Worm (Caenorhabditis elegans): ENCODE data around the gene cpr-4.

The cpr-4 gene

DNA sequence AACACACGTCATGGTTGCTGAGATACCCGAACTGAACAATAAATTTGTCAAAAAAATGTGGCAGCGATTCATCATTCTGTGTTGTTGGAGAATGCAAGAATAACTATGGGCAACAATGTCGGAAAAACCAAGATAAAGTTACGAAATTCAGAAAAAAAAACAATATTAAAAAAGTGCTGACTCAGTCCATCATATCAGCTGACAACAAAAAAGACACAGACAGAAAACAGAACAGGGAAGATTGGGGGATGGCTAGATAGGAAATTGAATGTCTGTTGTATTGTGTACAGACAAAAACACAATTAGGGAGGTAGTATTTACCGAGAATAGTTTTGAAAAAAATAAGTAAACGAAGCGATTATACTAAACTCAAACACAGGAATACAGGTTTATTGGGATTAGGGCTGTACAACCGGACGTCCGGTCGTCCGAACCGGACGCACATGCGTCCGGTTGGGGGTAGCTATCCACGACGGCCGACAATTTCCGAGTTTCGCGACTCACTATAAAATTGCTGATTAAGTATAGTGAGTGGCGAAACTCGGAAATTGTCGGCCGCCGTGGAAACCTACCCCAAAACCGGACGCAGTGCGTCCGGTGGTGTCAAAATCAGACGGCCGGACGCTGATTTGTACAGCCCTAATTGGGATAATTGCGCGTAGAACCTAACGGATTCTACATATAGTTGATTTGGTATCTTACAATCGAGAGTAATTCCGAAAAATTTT lies 43.2 kb downstream of the cpr-4 start (continued):
- TF ChIP-seq pha-4 (GFP tag; IDR thresholded peaks at IDR 0.05), result no peak
- no peak for TF ChIP-seq pha-4 (tag; optimal IDR thresholded peaks at IDR 0.05)
- no peak for TF ChIP-seq dpl-1 (GFP tag; optimal IDR thresholded peaks at IDR 0.05)
- no peak for TF ChIP-seq F26F4.8 (GFP tag; conservative IDR thresholded peaks at IDR 0.05)
- TF ChIP-seq hlh-11 (tag; optimal IDR thresholded peaks at IDR 0.05), result peak; percentile 14
- TF ChIP-seq spr-1 (tag; optimal IDR thresholded peaks at IDR 0.05), result no peak
- TF ChIP-seq nhr-76 (tag; optimal IDR thresholded peaks at IDR 0.05), result no peak
- no peak for TF ChIP-seq ZK546.5 (tag; optimal IDR thresholded peaks at IDR 0.05)
- no peak for TF ChIP-seq daf-12 (tag; optimal IDR thresholded peaks at IDR 0.05)
- no peak for TF ChIP-seq nhr-6 (tag; optimal IDR thresholded peaks at IDR 0.05)
- no peak for TF ChIP-seq zag-1 (tag; optimal IDR thresholded peaks at IDR 0.05)
- peak; percentile 40 for TF ChIP-seq snpc-4 (tag; optimal IDR thresholded peaks at IDR 0.05)
- no peak for TF ChIP-seq ctbp-1 (GFP tag; IDR thresholded peaks at IDR 0.05)
- no peak for TF ChIP-seq ztf-11 (tag; optimal IDR thresholded peaks at IDR 0.05)
- no peak for TF ChIP-seq spr-3 (GFP tag; optimal IDR thresholded peaks at IDR 0.05)
- no peak for TF ChIP-seq D1046.2 (GFP tag; IDR thresholded peaks at IDR 0.05)
- TF ChIP-seq rbr-2 (tag; optimal IDR thresholded peaks at IDR 0.05), result no peak
- TF ChIP-seq nhr-28 (tag; optimal IDR thresholded peaks at IDR 0.05), result peak; percentile 22
- TF ChIP-seq dmd-8 (GFP tag; IDR thresholded peaks at IDR 0.05), result no peak
- no peak for TF ChIP-seq zip-11 (GFP tag; IDR thresholded peaks at IDR 0.05)
- TF ChIP-seq zfp-2 (tag; optimal IDR thresholded peaks at IDR 0.05), result no peak
- no peak for TF ChIP-seq nhr-48 (tag; optimal IDR thresholded peaks at IDR 0.05)
- TF ChIP-seq R02D3.7 (tag; optimal IDR thresholded peaks at IDR 0.05), result no peak
- TF ChIP-seq dve-1 (tag; optimal IDR thresholded peaks at IDR 0.05; ENCODE audit: insufficient read depth), result peak; percentile 59
- TF ChIP-seq pqm-1 (tag; optimal IDR thresholded peaks at IDR 0.05), result no peak
- peak; percentile 1 for TF ChIP-seq mes-2 (tag; optimal IDR thresholded peaks at IDR 0.05; ENCODE audit: poor library complexity, severe bottlenecking)
- no peak for TF ChIP-seq daf-16 (GFP tag; optimal IDR thresholded peaks at IDR 0.05)
- TF ChIP-seq daf-16 (tag; optimal IDR thresholded peaks at IDR 0.05), result peak; percentile 72

DNA sequence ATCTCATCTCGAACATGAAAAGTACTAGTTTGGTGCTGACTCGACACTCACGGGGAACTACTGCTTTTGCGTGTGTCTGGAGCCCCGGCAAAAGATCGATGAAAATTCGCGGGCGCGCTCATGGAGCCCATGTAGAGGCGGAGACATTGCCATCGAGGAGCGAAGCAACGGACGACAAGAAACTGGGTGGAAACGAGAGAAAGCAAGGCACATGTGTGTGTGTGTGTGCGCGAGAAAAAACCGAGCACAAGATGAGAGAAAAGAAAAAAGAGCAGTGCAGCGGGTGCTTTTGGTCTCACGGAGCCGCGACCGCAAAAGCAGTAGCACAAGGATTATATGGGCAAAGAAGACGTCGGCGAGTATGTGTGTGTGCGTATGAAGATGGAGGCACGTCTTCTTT lies 44.3 kb downstream of the cpr-4 start:
- TF ChIP-seq gei-8 (GFP tag; optimal IDR thresholded peaks at IDR 0.05), result no peak
- TF ChIP-seq nhr-11 (tag; optimal IDR thresholded peaks at IDR 0.05), result no peak
- no peak for TF ChIP-seq T20F7.1 (GFP tag; optimal IDR thresholded peaks at IDR 0.05)
- TF ChIP-seq nhr-6 (tag; optimal IDR thresholded peaks at IDR 0.05), result no peak
- no peak for TF ChIP-seq daf-16 (GFP tag; optimal IDR thresholded peaks at IDR 0.05)
- TF ChIP-seq daf-16 (tag; optimal IDR thresholded peaks at IDR 0.05), result no peak
- no peak for TF ChIP-seq jun-1 (tag; optimal IDR thresholded peaks at IDR 0.05)
- no peak for TF ChIP-seq mxl-2 (GFP tag; conservative IDR thresholded peaks at IDR 0.05)
- TF ChIP-seq dmd-9 (GFP tag; IDR thresholded peaks at IDR 0.05), result no peak
- peak; percentile 85 for TF ChIP-seq aha-1 (tag)
- TF ChIP-seq F26F4.8 (GFP tag; conservative IDR thresholded peaks at IDR 0.05), result no peak
- no peak for TF ChIP-seq dve-1 (tag; optimal IDR thresholded peaks at IDR 0.05; ENCODE audit: insufficient read depth)
- no peak for TF ChIP-seq egl-27 (tag; optimal IDR thresholded peaks at IDR 0.05)
- no peak for TF ChIP-seq cey-2 (tag; optimal IDR thresholded peaks at IDR 0.05; ENCODE audit: borderline replicate concordance, insufficient read depth)
- no peak for TF ChIP-seq D1046.2 (GFP tag; IDR thresholded peaks at IDR 0.05)
- TF ChIP-seq unc-62 (GFP tag; optimal IDR thresholded peaks at IDR 0.05 in 1 of 2), result no peak
- TF ChIP-seq unc-62 (tag; optimal IDR thresholded peaks at IDR 0.05), result no peak
- no peak for TF ChIP-seq madf-5 (GFP tag; IDR thresholded peaks at IDR 0.05)
- peak; percentile 69 for TF ChIP-seq fkh-10 (GFP tag; optimal IDR thresholded peaks at IDR 0.05)
- no peak for TF ChIP-seq nhr-48 (tag; optimal IDR thresholded peaks at IDR 0.05)
- TF ChIP-seq lir-3 (tag; optimal IDR thresholded peaks at IDR 0.05), result no peak
- TF ChIP-seq lim-7 (GFP tag; IDR thresholded peaks at IDR 0.05), result no peak
- TF ChIP-seq Y105C5A.15 (GFP tag; IDR thresholded peaks at IDR 0.05), result no peak
- peak; percentile 64 for TF ChIP-seq set-16 (GFP tag; IDR thresholded peaks at IDR 0.05)
- no peak for TF ChIP-seq php-3 (GFP tag; IDR thresholded peaks at IDR 0.05)
- TF ChIP-seq ztf-7 (tag; optimal IDR thresholded peaks at IDR 0.05), result no peak
- TF ChIP-seq dmd-8 (GFP tag; IDR thresholded peaks at IDR 0.05), result no peak
- TF ChIP-seq hif-1 (tag; optimal IDR thresholded peaks at IDR 0.05), result peak in 1 of 2 experiments; percentile 62
- TF ChIP-seq lsy-2 (tag; optimal IDR thresholded peaks at IDR 0.05), result peak in 1 of 2 experiments; percentile 19
- no peak for TF ChIP-seq unc-39 (tag; optimal IDR thresholded peaks at IDR 0.05)
- TF ChIP-seq mdl-1 (tag; optimal IDR thresholded peaks at IDR 0.05), result peak in 1 of 2 experiments; percentile 83
